Worm (Caenorhabditis elegans): Measurements from ENCODE around the gene agxt-1.

- TF ChIP-seq ama-1 (optimal IDR thresholded peaks at IDR 0.05): no peak
- TF ChIP-seq scrt-1 (GFP tag; IDR thresholded peaks at IDR 0.05): no peak
- no peak for TF ChIP-seq sea-1 (GFP tag; conservative IDR thresholded peaks at IDR 0.05)
Measured at ce11 chrII:8890530-8890929, 45.1 kb downstream of the agxt-1 start.

All from whole organism, early embryonic.